Fruit fly (Drosophila melanogaster) whole organism, embryonic: ENCODE data around the gene roq.

Experiments used
- Ada2b ChIP-seq: fragments of 200-800 bp; sonication (Bioruptor generic); IDR thresholded peaks from 2 replicates; pipeline ENCODE4 v1.3.6; 2022; ENCODE audit warnings: missing biosample characterization, missing genetic modification characterization
- Antp ChIP-seq: fragments of 200-800 bp; sonication (Bioruptor generic); optimal IDR thresholded peaks from 3 replicates; lab custom pipeline; 2016; ENCODE audit warnings: missing biosample characterization, missing genetic modification characterization
- BEAF-32 ChIP-seq: fragments of 200-800 bp; sonication (Bioruptor generic); optimal IDR thresholded peaks from 3 replicates; lab custom pipeline; 2017; ENCODE audit warnings: missing biosample characterization, missing genetic modification characterization, mild to moderate bottlenecking, moderate library complexity, missing genetic modification reagents
- C15 ChIP-seq: fragments of 200-800 bp; sonication (Bioruptor generic); IDR thresholded peaks from 3 replicates; pipeline ENCODE4 v1.3.6; 2022; ENCODE audit warnings: missing biosample characterization, missing genetic modification characterization
- CG10267 ChIP-seq: fragments of 200-800 bp; sonication (Bioruptor generic); optimal IDR thresholded peaks from 2 replicates; lab custom pipeline; 2018; ENCODE audit warnings: missing biosample characterization, mild to moderate bottlenecking, missing genetic modification characterization, moderate library complexity
- CG11695 ChIP-seq: fragments of 200-800 bp; sonication (Bioruptor generic); IDR thresholded peaks from 3 replicates; pipeline ENCODE4 v1.3.6; 2022; ENCODE audit warnings: missing biosample characterization, missing genetic modification characterization
- CG15011 ChIP-seq: fragments of 200-800 bp; sonication (Bioruptor generic); optimal IDR thresholded peaks from 3 replicates; lab custom pipeline; 2018; ENCODE audit warnings: missing biosample characterization, mild to moderate bottlenecking, missing genetic modification characterization
- CG15514 ChIP-seq: fragments of 200-800 bp; sonication (Bioruptor generic); optimal IDR thresholded peaks from 3 replicates; lab custom pipeline; 2017; ENCODE audit warnings: missing biosample characterization, missing genetic modification characterization, mild to moderate bottlenecking, moderate library complexity, missing genetic modification reagents
- CG17186 ChIP-seq: fragments of 200-800 bp; sonication (Bioruptor generic); optimal IDR thresholded peaks from 3 replicates; lab custom pipeline; 2017; ENCODE audit warnings: missing biosample characterization, missing genetic modification reagents, missing genetic modification characterization
- CG18619 ChIP-seq: fragments of 200-800 bp; sonication (Bioruptor generic); optimal IDR thresholded peaks from 3 replicates; lab custom pipeline; 2017; ENCODE audit warnings: missing biosample characterization, mild to moderate bottlenecking, missing genetic modification characterization
- CG18764 ChIP-seq: fragments of 200-800 bp; sonication (Bioruptor generic); optimal IDR thresholded peaks from 3 replicates; lab custom pipeline; 2016; ENCODE audit warnings: missing biosample characterization, missing genetic modification characterization
- CG31441 ChIP-seq: fragments of 200-800 bp; sonication (Bioruptor generic); IDR thresholded peaks from 2 replicates; pipeline ENCODE4 v1.3.6; 2022; ENCODE audit warnings: missing biosample characterization, missing genetic modification characterization
- CG3847 ChIP-seq: fragments of 200-800 bp; sonication (Bioruptor generic); IDR thresholded peaks from 2 replicates; pipeline ENCODE4 v1.3.6; 2022; ENCODE audit warnings: missing biosample characterization, missing genetic modification characterization
- CG6765 ChIP-seq: fragments of 200-800 bp; sonication (Bioruptor generic); optimal IDR thresholded peaks from 3 replicates; lab custom pipeline; 2017; ENCODE audit warnings: missing biosample characterization, mild to moderate bottlenecking, missing genetic modification characterization
- CG7357 ChIP-seq: fragments of 200-800 bp; sonication (Bioruptor generic); IDR thresholded peaks from 3 replicates; pipeline ENCODE4 v1.3.6; 2022; ENCODE audit warnings: missing biosample characterization, missing genetic modification characterization
- CG9797 ChIP-seq: fragments of 200-800 bp; sonication (Bioruptor generic); optimal IDR thresholded peaks from 3 replicates; lab custom pipeline; 2018; ENCODE audit warnings: missing biosample characterization, mild to moderate bottlenecking, missing genetic modification characterization
- Dll ChIP-seq: fragments of 200-800 bp; sonication (Bioruptor generic); IDR thresholded peaks from 4 replicates; pipeline ENCODE4 v1.3.6; 2022; ENCODE audit warnings: missing biosample characterization, missing genetic modification characterization; ENCODE audit not compliant: partially characterized antibody
- Dp ChIP-seq: fragments of 200-800 bp; sonication (Bioruptor generic); optimal IDR thresholded peaks from 2 replicates; lab custom pipeline; 2018; ENCODE audit warnings: missing biosample characterization, mild to moderate bottlenecking, missing genetic modification characterization, moderate library complexity
- HLH4C ChIP-seq: fragments of 200-800 bp; sonication (Bioruptor generic); IDR thresholded peaks from 3 replicates; pipeline ENCODE4 v1.3.6; 2022; ENCODE audit warnings: missing biosample characterization, missing genetic modification characterization; ENCODE audit not compliant: partially characterized antibody
- HmgZ ChIP-seq: fragments of 200-800 bp; sonication (Bioruptor generic); optimal IDR thresholded peaks from 2 replicates; lab custom pipeline; 2018; ENCODE audit warnings: missing biosample characterization, mild to moderate bottlenecking, missing genetic modification characterization
- Hr3 ChIP-seq: fragments of 200-800 bp; sonication (Bioruptor generic); optimal IDR thresholded peaks from 3 replicates; lab custom pipeline; 2016; ENCODE audit warnings: missing biosample characterization, missing genetic modification characterization
- Hr39 ChIP-seq: fragments of >200 bp; optimal IDR thresholded peaks from 2 replicates; lab custom pipeline; 2017
- Hr78 ChIP-seq, 2 experiments: fragments of 200-800 bp in 1 of 2; fragments of >200 bp in 1 of 2; sonication (Bioruptor generic) in 1 of 2; optimal IDR thresholded peaks; 2 replicates each; lab custom pipeline; 2017 to 2019; ENCODE audit warnings: missing biosample characterization in 2 of 2, missing genetic modification characterization in 2 of 2, mild to moderate bottlenecking in 1 of 2, moderate library complexity in 1 of 2
- MBD-R2 ChIP-seq: fragments of 200-800 bp; sonication (Bioruptor generic); IDR thresholded peaks from 2 replicates; pipeline ENCODE4 v1.3.6; 2022; ENCODE audit warnings: missing biosample characterization, missing genetic modification characterization
- MESR4 ChIP-seq: fragments of 200-800 bp; sonication (Bioruptor generic); optimal IDR thresholded peaks from 2 replicates; lab custom pipeline; 2018; ENCODE audit warnings: missing biosample characterization, mild to moderate bottlenecking, missing genetic modification characterization, moderate library complexity
- Max ChIP-seq: fragments of 200-800 bp; sonication (Bioruptor generic); optimal IDR thresholded peaks from 2 replicates; lab custom pipeline; 2016; ENCODE audit warnings: missing biosample characterization, mild to moderate bottlenecking, missing genetic modification characterization
- Myb ChIP-seq: fragments of 200-800 bp; sonication (Bioruptor generic); optimal IDR thresholded peaks from 2 replicates; lab custom pipeline; 2016; ENCODE audit warnings: missing biosample characterization, missing genetic modification characterization
- Pdp1 ChIP-seq, 2 experiments: fragments of 200-800 bp; sonication (Bioruptor generic); optimal IDR thresholded peaks; 3 replicates each; lab custom pipeline; 2016; ENCODE audit warnings: missing biosample characterization in 2 of 2, missing genetic modification characterization in 2 of 2, mild to moderate bottlenecking in 1 of 2, moderate library complexity in 1 of 2
- Ptx1 ChIP-seq: fragments of 200-800 bp; sonication (Bioruptor generic); IDR thresholded peaks from 2 replicates; pipeline ENCODE4 v1.3.6; 2022; ENCODE audit warnings: missing biosample characterization, missing genetic modification characterization
- Sry-δ ChIP-seq: fragments of 200-800 bp; sonication (Bioruptor generic); optimal IDR thresholded peaks from 2 replicates; lab custom pipeline; 2016; ENCODE audit warnings: missing biosample characterization, missing genetic modification characterization
- Stat92E ChIP-seq, 3 experiments: fragments of >200 bp in 2 of 3; fragments of 200-800 bp in 1 of 3; sonication (Bioruptor generic) in 1 of 3; optimal IDR thresholded peaks; 2 replicates each; lab custom pipeline; 2017 to 2019; ENCODE audit warnings: missing biosample characterization in 3 of 3, missing genetic modification characterization in 3 of 3, mild to moderate bottlenecking in 1 of 3, moderate library complexity in 1 of 3
- crp ChIP-seq, 2 experiments: fragments of 200-800 bp; sonication (Bioruptor generic); optimal IDR thresholded peaks; 2 replicates in 1 of 2; 3 replicates in 1 of 2; lab custom pipeline; 2017; ENCODE audit warnings: missing biosample characterization in 2 of 2, missing genetic modification characterization in 2 of 2, mild to moderate bottlenecking in 1 of 2, moderate library complexity in 1 of 2
- da ChIP-seq: fragments of 200-800 bp; sonication (Bioruptor generic); optimal IDR thresholded peaks from 2 replicates; lab custom pipeline; 2016; ENCODE audit warnings: missing biosample characterization, missing genetic modification characterization
- dmrt99B ChIP-seq: fragments of 200-800 bp; sonication (Bioruptor generic); optimal IDR thresholded peaks from 2 replicates; lab custom pipeline; 2018; ENCODE audit warnings: missing biosample characterization, mild to moderate bottlenecking, missing genetic modification characterization, moderate library complexity
- exex ChIP-seq: fragments of 200-800 bp; sonication (Bioruptor generic); optimal IDR thresholded peaks from 4 replicates; lab custom pipeline; 2018; ENCODE audit warnings: missing biosample characterization, mild to moderate bottlenecking, missing genetic modification characterization, moderate library complexity
- gsb ChIP-seq: fragments of 200-800 bp; sonication (Bioruptor generic); IDR thresholded peaks from 2 replicates; pipeline ENCODE4 v1.3.6; 2022; ENCODE audit warnings: missing biosample characterization, missing genetic modification characterization
- kah ChIP-seq: fragments of 200-800 bp; sonication (Bioruptor generic); optimal IDR thresholded peaks from 2 replicates; lab custom pipeline; 2018; ENCODE audit warnings: missing biosample characterization, mild to moderate bottlenecking, missing genetic modification characterization
- mirr ChIP-seq: fragments of 200-800 bp; sonication (Bioruptor generic); optimal IDR thresholded peaks from 3 replicates; lab custom pipeline; 2018; ENCODE audit warnings: missing biosample characterization, mild to moderate bottlenecking, missing genetic modification characterization
- nmo ChIP-seq: fragments of 200-800 bp; sonication (Bioruptor generic); optimal IDR thresholded peaks from 2 replicates; lab custom pipeline; 2018; ENCODE audit warnings: missing biosample characterization, mild to moderate bottlenecking, missing genetic modification characterization, moderate library complexity
- phol ChIP-seq: fragments of 200-800 bp; sonication (Bioruptor generic); optimal IDR thresholded peaks from 3 replicates; lab custom pipeline; 2018; ENCODE audit warnings: missing biosample characterization, mild to moderate bottlenecking, missing genetic modification characterization, moderate library complexity
- prd ChIP-seq, 3 experiments: fragments of >200 bp in 2 of 3; fragments of 200-800 bp in 1 of 3; sonication (Bioruptor generic) in 1 of 3; optimal IDR thresholded peaks in 2 of 3; IDR thresholded peaks in 1 of 3; 2 replicates in 2 of 3; 3 replicates in 1 of 3; pipeline versions ENCODE4 v1.3.6 to Lab custom; 2017 to 2022; ENCODE audit warnings: missing biosample characterization in 1 of 3, missing genetic modification characterization in 1 of 3
- psq ChIP-seq: fragments of 200-800 bp; sonication (Bioruptor generic); optimal IDR thresholded peaks from 2 replicates; lab custom pipeline; 2017; ENCODE audit warnings: missing biosample characterization, missing genetic modification characterization
- pzg ChIP-seq: fragments of 200-800 bp; sonication (Bioruptor generic); optimal IDR thresholded peaks from 3 replicates; lab custom pipeline; 2018; ENCODE audit warnings: missing biosample characterization, mild to moderate bottlenecking, missing genetic modification characterization, moderate library complexity
- repo ChIP-seq: fragments of 200-800 bp; sonication (Bioruptor generic); optimal IDR thresholded peaks from 2 replicates; lab custom pipeline; 2016; ENCODE audit warnings: missing biosample characterization, missing genetic modification characterization
- scrt ChIP-seq: fragments of 200-800 bp; sonication (Bioruptor generic); optimal IDR thresholded peaks from 2 replicates; lab custom pipeline; 2018; ENCODE audit warnings: missing biosample characterization, mild to moderate bottlenecking, missing genetic modification characterization, moderate library complexity
- tin ChIP-seq: fragments of 200-800 bp; sonication (Bioruptor generic); optimal IDR thresholded peaks from 3 replicates; lab custom pipeline; 2016; ENCODE audit warnings: missing biosample characterization, missing genetic modification characterization
- z ChIP-seq: fragments of 200-800 bp; sonication (Bioruptor generic); IDR thresholded peaks from 3 replicates; pipeline ENCODE4 v1.3.6; 2022; ENCODE audit warnings: missing biosample characterization, missing genetic modification characterization
- zfh2 ChIP-seq: fragments of 200-800 bp; sonication (Bioruptor generic); optimal IDR thresholded peaks from 2 replicates; lab custom pipeline; 2016; ENCODE audit warnings: missing biosample characterization, missing genetic modification characterization

roq gene

dm6 chr3L:16351770-16352429, 26.5 kb downstream of the roq start, which contains the start of the genes Golgin104 and Tcs3 (continued):
- TF ChIP-seq MBD-R2 (GFP tag; lab: Robert Waterston, UW), result peak; percentile 99
- TF ChIP-seq HLH4C (GFP tag; lab: Robert Waterston, UW), result 0 out of 3 replicates have a peak, but pooled peaks have one; percentile 17
- peak; percentile 89 for TF ChIP-seq CG9797 (GFP tag; lab: Kevin White, UChicago)
- no peak for TF ChIP-seq CG6765 (GFP tag; lab: Kevin White, UChicago)
- no peak for TF ChIP-seq CG31441 (GFP tag; lab: Robert Waterston, UW)
- no peak for TF ChIP-seq Hr3 (GFP tag; lab: Kevin White, UChicago)
- TF ChIP-seq Antp (GFP tag; lab: Kevin White, UChicago), result no peak
- TF ChIP-seq BEAF-32 (GFP tag; lab: Kevin White, UChicago), result peak; percentile 21
- TF ChIP-seq repo (GFP tag; lab: Kevin White, UChicago), result no peak
- TF ChIP-seq C15 (GFP tag; lab: Robert Waterston, UW), result no peak
- peak; percentile 31 for TF ChIP-seq Myb (GFP tag; lab: Kevin White, UChicago)
- peak; percentile 75 for TF ChIP-seq pzg (GFP tag; lab: Kevin White, UChicago)
- TF ChIP-seq exex (tag; lab: Kevin White, UChicago), result peak; percentile 8
- TF ChIP-seq Hr78 (GFP tag; optimal IDR thresholded peaks at IDR 0.05; lab: Kevin White, UChicago), result no peak
- TF ChIP-seq zfh2 (GFP tag; lab: Kevin White, UChicago), result no peak
- TF ChIP-seq Pdp1 (GFP tag; optimal IDR thresholded peaks at IDR 0.05; lab: Kevin White, UChicago), result peak in 1 of 2 experiments; percentile 3
- no peak for TF ChIP-seq Ptx1 (GFP tag; lab: Robert Waterston, UW)
- TF ChIP-seq Dp (GFP tag; lab: Kevin White, UChicago), result peak; percentile 45
- TF ChIP-seq z (GFP tag; lab: Robert Waterston, UW), result no peak
- TF ChIP-seq CG18619 (GFP tag; lab: Kevin White, UChicago), result no peak
- peak; percentile 41; the same call in 1 of the 2 replicates for TF ChIP-seq CG3847 (GFP tag; lab: Robert Waterston, UW)
- TF ChIP-seq CG7357, result no peak
- peak; percentile 38; the same call in 1 of the 4 replicates for TF ChIP-seq Dll
- peak; percentile 30 for TF ChIP-seq CG17186 (GFP tag; lab: Kevin White, UChicago)
- peak; percentile 4 for TF ChIP-seq phol (tag; lab: Kevin White, UChicago)
- no peak for TF ChIP-seq Ada2b (GFP tag; lab: Robert Waterston, UW)
- no peak for TF ChIP-seq psq (GFP tag; lab: Kevin White, UChicago)
- no peak for TF ChIP-seq Max (GFP tag; lab: Kevin White, UChicago)
- peak; percentile 63 for TF ChIP-seq HmgZ (tag; lab: Kevin White, UChicago)
- no peak for TF ChIP-seq gsb (GFP tag; lab: Robert Waterston, UW)
- TF ChIP-seq CG18764, result no peak
- peak; percentile 16 for TF ChIP-seq Sry-δ (GFP tag; lab: Kevin White, UChicago)
- TF ChIP-seq Stat92E (GFP tag; optimal IDR thresholded peaks at IDR 0.05; lab: Kevin White, UChicago), result peak in 1 of 3 experiments; percentile 80
- TF ChIP-seq crp (GFP tag; optimal IDR thresholded peaks at IDR 0.05; lab: Kevin White, UChicago), result peak; percentile 91 to 96
- no peak for TF ChIP-seq CG15011
- TF ChIP-seq da (GFP tag; lab: Kevin White, UChicago), result no peak
- no peak for TF ChIP-seq tin (GFP tag; lab: Kevin White, UChicago)
- TF ChIP-seq CG15514, result peak; percentile 36
- no peak for TF ChIP-seq Hr39
- no peak for TF ChIP-seq dmrt99B
- TF ChIP-seq MESR4 (GFP tag; lab: Kevin White, UChicago), result peak; percentile 56
- TF ChIP-seq kah (GFP tag; lab: Kevin White, UChicago), result peak; percentile 52
- no peak for TF ChIP-seq mirr (GFP tag; lab: Kevin White, UChicago)
- TF ChIP-seq nmo (GFP tag; lab: Kevin White, UChicago), result peak; percentile 8
- no peak for TF ChIP-seq CG11695 (GFP tag; lab: Robert Waterston, UW)
- TF ChIP-seq scrt (GFP tag; lab: Kevin White, UChicago), result peak; percentile 92
- TF ChIP-seq prd (optimal IDR thresholded peaks at IDR 0.05; lab: Kevin White, UChicago), result no peak
- TF ChIP-seq prd (GFP tag; IDR thresholded peaks at IDR 0.05; lab: Robert Waterston, UW), result no peak
- peak; percentile 3 for TF ChIP-seq CG10267 (tag; lab: Kevin White, UChicago)
